Worm (Caenorhabditis elegans) whole organism, L3 larva: ENCODE results near the gene srt-15.

Source experiments
- egl-27 ChIP-seq: sonication (generic microtip); optimal IDR thresholded peaks from 4 replicates; lab custom pipeline; 2017; ENCODE audit warnings: missing biosample characterization, missing genetic modification reagents, missing genetic modification characterization
- lin-39 ChIP-seq: fragments of 150-350 bp; optimal IDR thresholded peaks from 2 replicates; lab custom pipeline; 2018; ENCODE audit warnings: missing biosample characterization, missing genetic modification reagents, missing genetic modification characterization
- mml-1 ChIP-seq: fragments of 150-350 bp; sonication (generic microtip); optimal IDR thresholded peaks from 3 replicates; lab custom pipeline; 2014; ENCODE audit warnings: missing biosample characterization, missing genetic modification characterization
- nhr-11 ChIP-seq: fragments of 150-350 bp; optimal IDR thresholded peaks from 2 replicates; lab custom pipeline; 2014; ENCODE audit warnings: missing biosample characterization, missing genetic modification characterization
- snpc-4 ChIP-seq: fragments of 150-350 bp; optimal IDR thresholded peaks from 2 replicates; lab custom pipeline; 2014; ENCODE audit warnings: missing biosample characterization, missing genetic modification characterization

DNA sequence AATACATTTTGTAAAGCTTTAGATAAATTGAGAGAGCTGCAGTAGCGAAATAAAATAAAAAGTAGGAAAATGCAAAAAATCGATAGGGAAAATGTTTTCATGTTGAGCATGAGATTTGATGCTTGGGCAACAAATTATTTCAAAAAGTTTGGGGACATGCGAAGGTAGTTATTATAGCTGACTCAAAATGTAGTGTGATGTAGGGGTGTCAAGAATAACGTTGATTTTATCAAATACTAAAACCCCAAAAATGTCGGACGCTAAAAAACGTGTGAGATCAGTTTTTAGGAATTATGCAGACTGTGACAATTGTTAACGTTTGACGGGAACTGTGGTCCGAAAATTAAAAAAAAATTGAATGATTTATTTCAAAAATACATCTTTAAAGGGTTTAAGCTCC is 40.7 kb downstream of the srt-15 start, which contains the start of gene irld-12:
- no peak for TF ChIP-seq lin-39
- TF ChIP-seq snpc-4 = no peak
- no peak for TF ChIP-seq egl-27 (tag; lab: Kevin White, UChicago)
- no peak for TF ChIP-seq mml-1
- no peak for TF ChIP-seq nhr-11
